Fruit fly (Drosophila melanogaster) whole organism, pupa: ENCODE data around the gene ru.

ENCODE experiments used
- CG10348 ChIP-seq: fragments of 200-800 bp; sonication (Bioruptor generic); IDR thresholded peaks from 2 replicates; pipeline ENCODE4 v1.3.6; 2022; ENCODE audit warnings: missing biosample characterization, missing genetic modification characterization
- CG12605 ChIP-seq: fragments of 200-800 bp; sonication (Bioruptor generic); IDR thresholded peaks from 2 replicates; pipeline ENCODE4 v1.3.6; 2022; ENCODE audit warnings: missing biosample characterization, missing genetic modification characterization
- CG13204 ChIP-seq: fragments of 200-800 bp; sonication (Bioruptor generic); optimal IDR thresholded peaks from 2 replicates; lab custom pipeline; 2018; ENCODE audit warnings: missing biosample characterization, mild to moderate bottlenecking, missing genetic modification characterization, moderate library complexity
- CG14655 ChIP-seq: fragments of 200-800 bp; sonication (Bioruptor generic); optimal IDR thresholded peaks from 3 replicates; lab custom pipeline; 2017; ENCODE audit warnings: mild to moderate bottlenecking, missing biosample characterization, missing genetic modification reagents, missing genetic modification characterization
- CG15710 ChIP-seq: fragments of 200-800 bp; sonication (Bioruptor generic); optimal IDR thresholded peaks from 2 replicates; lab custom pipeline; 2018; ENCODE audit warnings: missing biosample characterization, mild to moderate bottlenecking, missing genetic modification characterization, moderate library complexity
- CG17806 ChIP-seq: fragments of 200-800 bp; sonication (Bioruptor generic); optimal IDR thresholded peaks from 2 replicates; lab custom pipeline; 2018; ENCODE audit warnings: missing biosample characterization, mild to moderate bottlenecking, missing genetic modification characterization, moderate library complexity
- CG32121 ChIP-seq: fragments of 200-800 bp; sonication (Bioruptor generic); IDR thresholded peaks from 2 replicates; pipeline ENCODE4 v1.3.6; 2022; ENCODE audit warnings: missing biosample characterization, missing genetic modification characterization
- CG34367 ChIP-seq: fragments of 200-800 bp; sonication (Bioruptor generic); optimal IDR thresholded peaks from 2 replicates; lab custom pipeline; 2018; ENCODE audit warnings: missing biosample characterization, mild to moderate bottlenecking, missing genetic modification characterization
- CG4496 ChIP-seq: fragments of 200-800 bp; sonication (Bioruptor generic); IDR thresholded peaks from 3 replicates; pipeline ENCODE4 v1.3.6; 2022; ENCODE audit warnings: missing biosample characterization, missing genetic modification characterization
- CG8159 ChIP-seq: fragments of 200-800 bp; sonication (Bioruptor generic); optimal IDR thresholded peaks from 3 replicates; lab custom pipeline; 2018; ENCODE audit warnings: missing biosample characterization, mild to moderate bottlenecking, missing genetic modification characterization, moderate library complexity
- CG8301 ChIP-seq: fragments of 200-800 bp; sonication (Bioruptor generic); optimal IDR thresholded peaks from 2 replicates; lab custom pipeline; 2018; ENCODE audit warnings: missing biosample characterization, mild to moderate bottlenecking, missing genetic modification characterization
- CG9948 ChIP-seq: fragments of 200-800 bp; sonication (Bioruptor generic); optimal IDR thresholded peaks from 2 replicates; lab custom pipeline; 2018; ENCODE audit warnings: missing biosample characterization, mild to moderate bottlenecking, missing genetic modification characterization, moderate library complexity
- D1 ChIP-seq: fragments of 200-800 bp; sonication (Bioruptor generic); optimal IDR thresholded peaks from 2 replicates; lab custom pipeline; 2018; ENCODE audit warnings: missing biosample characterization, mild to moderate bottlenecking, missing genetic modification characterization, moderate library complexity
- EcR ChIP-seq: fragments of 200-800 bp; sonication (Bioruptor generic); optimal IDR thresholded peaks from 3 replicates; lab custom pipeline; 2019; ENCODE audit warnings: missing biosample characterization, missing genetic modification characterization, mild to moderate bottlenecking, moderate library complexity, missing genetic modification reagents
- Ets98B ChIP-seq: fragments of 200-800 bp; sonication (Bioruptor generic); IDR thresholded peaks from 2 replicates; pipeline ENCODE4 v1.3.6; 2022; ENCODE audit warnings: missing biosample characterization, missing genetic modification characterization
- Pif1A ChIP-seq: fragments of 200-800 bp; sonication (Bioruptor generic); optimal IDR thresholded peaks from 3 replicates; lab custom pipeline; 2016; ENCODE audit warnings: missing biosample characterization, missing genetic modification characterization
- Pif1B ChIP-seq: fragments of 200-800 bp; sonication (Bioruptor generic); optimal IDR thresholded peaks from 3 replicates; lab custom pipeline; 2016; ENCODE audit warnings: missing biosample characterization, missing genetic modification characterization
- Snoo ChIP-seq: fragments of 200-800 bp; sonication (Bioruptor generic); optimal IDR thresholded peaks from 3 replicates; lab custom pipeline; 2017; ENCODE audit warnings: missing biosample characterization, mild to moderate bottlenecking, missing genetic modification characterization, inconsistent platforms
- fd96Ca ChIP-seq: fragments of 200-800 bp; sonication (Bioruptor generic); IDR thresholded peaks from 3 replicates; pipeline ENCODE4 v1.3.6; 2022; ENCODE audit warnings: missing biosample characterization, missing genetic modification characterization
- gl ChIP-seq: fragments of 200-800 bp; sonication (Bioruptor generic); optimal IDR thresholded peaks from 2 replicates; lab custom pipeline; 2018; ENCODE audit warnings: missing biosample characterization, mild to moderate bottlenecking, missing genetic modification characterization
- rn ChIP-seq: fragments of 200-800 bp; sonication (Bioruptor generic); IDR thresholded peaks from 2 replicates; pipeline ENCODE4 v1.3.6; 2022; ENCODE audit warnings: missing biosample characterization, missing genetic modification characterization

The ru gene

dm6 chr3L:1325626-1325937, 44.8 kb upstream of the ru start:
- TF ChIP-seq D1 (tag; lab: Kevin White, UChicago), result no peak
- no peak for TF ChIP-seq CG34367 (tag; lab: Kevin White, UChicago)
- TF ChIP-seq gl (tag; lab: Kevin White, UChicago), result no peak
- no peak for TF ChIP-seq CG12605
- no peak for TF ChIP-seq rn (GFP tag; lab: Robert Waterston, UW)
- no peak for TF ChIP-seq EcR (GFP tag; lab: Kevin White, UChicago)
- no peak for TF ChIP-seq CG10348 (GFP tag; lab: Robert Waterston, UW)
- no peak for TF ChIP-seq CG13204 (GFP tag; lab: Kevin White, UChicago)
- no peak for TF ChIP-seq CG8301 (tag; lab: Kevin White, UChicago)
- no peak for TF ChIP-seq Pif1B
- TF ChIP-seq CG14655, result no peak
- TF ChIP-seq Pif1A (GFP tag; lab: Kevin White, UChicago), result no peak
- TF ChIP-seq Snoo (tag; lab: Kevin White, UChicago), result no peak
- no peak for TF ChIP-seq CG32121 (GFP tag; lab: Robert Waterston, UW)
- no peak for TF ChIP-seq fd96Ca (GFP tag; lab: Robert Waterston, UW)
- no peak for TF ChIP-seq CG9948 (tag; lab: Kevin White, UChicago)
- no peak for TF ChIP-seq CG15710 (tag; lab: Kevin White, UChicago)
- TF ChIP-seq CG4496 (GFP tag; lab: Robert Waterston, UW), result no peak

dm6 chr3L:1329724-1330123, 40.7 kb upstream of the ru start, which contains the start of gene ND-ACP:
Gene ND-ACP (plus strand): TSS chr3L:1329949.
- TF ChIP-seq CG13204 (GFP tag; lab: Kevin White, UChicago) (no peak), D1 (tag; lab: Kevin White, UChicago) (no peak), rn (GFP tag; lab: Robert Waterston, UW) (no peak), CG10348 (GFP tag; lab: Robert Waterston, UW) (no peak), CG8301 (tag; lab: Kevin White, UChicago) (no peak), CG34367 (tag; lab: Kevin White, UChicago) (no peak), CG14655 (no peak)

dm6 chr3L:1330420-1330819, 40.0 kb upstream of the ru start:
- TF ChIP-seq Ets98B (GFP tag; lab: Robert Waterston, UW) (peak; percentile 47; the same call in 1 of the 2 replicates), fd96Ca (GFP tag; lab: Robert Waterston, UW) (no peak)

- TF ChIP-seq CG8301 (tag; lab: Kevin White, UChicago), result no peak
- TF ChIP-seq CG13204 (GFP tag; lab: Kevin White, UChicago), result no peak
- TF ChIP-seq Ets98B (GFP tag; lab: Robert Waterston, UW), result no peak
- TF ChIP-seq CG32121 (GFP tag; lab: Robert Waterston, UW), result no peak
- no peak for TF ChIP-seq CG34367 (tag; lab: Kevin White, UChicago)
- TF ChIP-seq CG4496 (GFP tag; lab: Robert Waterston, UW), result no peak
- TF ChIP-seq CG10348 (GFP tag; lab: Robert Waterston, UW), result no peak
- no peak for TF ChIP-seq EcR (GFP tag; lab: Kevin White, UChicago)
- TF ChIP-seq Snoo (tag; lab: Kevin White, UChicago), result no peak
- TF ChIP-seq CG14655, result no peak
- no peak for TF ChIP-seq CG12605
- TF ChIP-seq rn (GFP tag; lab: Robert Waterston, UW), result no peak
These were observed 38.9 kb upstream of the ru start, which contains the start of gene msd1 for dm6 chr3L:1331542-1331941. Gene msd1 (plus strand): TSS chr3L:1331744.

dm6 chr3L:1332973-1333372, 37.5 kb upstream of the ru start, which contains the start of gene msd5:
Gene msd5 (minus strand): TSS chr3L:1333146.
- TF ChIP-seq CG9948 (tag; lab: Kevin White, UChicago), result no peak
- TF ChIP-seq fd96Ca (GFP tag; lab: Robert Waterston, UW), result no peak
- TF ChIP-seq CG8301 (tag; lab: Kevin White, UChicago), result no peak
- no peak for TF ChIP-seq Pif1A (GFP tag; lab: Kevin White, UChicago)

dm6 chr3L:1334571-1335427, 35.6 kb upstream of the ru start, which contains the start of the genes Hmbs and CG2211:
Gene Hmbs (plus strand): TSS chr3L:1334889.
Gene CG2211 (minus strand): TSS chr3L:1335359.
- peak; percentile 85 for TF ChIP-seq CG4496 (GFP tag; lab: Robert Waterston, UW)
- TF ChIP-seq CG32121 (GFP tag; lab: Robert Waterston, UW), result peak; percentile 60
- TF ChIP-seq Pif1B, result no peak
- TF ChIP-seq CG13204 (GFP tag; lab: Kevin White, UChicago), result no peak
- peak; percentile 77 for TF ChIP-seq Ets98B (GFP tag; lab: Robert Waterston, UW)
- TF ChIP-seq CG15710 (tag; lab: Kevin White, UChicago), result peak; percentile 74
- no peak for TF ChIP-seq Pif1A (GFP tag; lab: Kevin White, UChicago)
- peak; percentile 38; the same call in 1 of the 2 replicates for TF ChIP-seq CG10348 (GFP tag; lab: Robert Waterston, UW)
- TF ChIP-seq CG8301 (tag; lab: Kevin White, UChicago), result no peak
- TF ChIP-seq EcR (GFP tag; lab: Kevin White, UChicago), result peak; percentile 53
- no peak for TF ChIP-seq D1 (tag; lab: Kevin White, UChicago)
- TF ChIP-seq CG14655, result no peak
- no peak for TF ChIP-seq CG12605
- peak; percentile 73 for TF ChIP-seq Snoo (tag; lab: Kevin White, UChicago)
- peak; percentile 64 for TF ChIP-seq CG9948 (tag; lab: Kevin White, UChicago)
- TF ChIP-seq CG17806 (tag; lab: Kevin White, UChicago), result peak; percentile 77
- TF ChIP-seq fd96Ca (GFP tag; lab: Robert Waterston, UW), result peak; percentile 77
- peak; percentile 24 for TF ChIP-seq gl (tag; lab: Kevin White, UChicago)
- peak; percentile 40 for TF ChIP-seq CG34367 (tag; lab: Kevin White, UChicago)
- TF ChIP-seq rn (GFP tag; lab: Robert Waterston, UW), result 0 out of 2 replicates have a peak, but pooled peaks have one; percentile 9
- no peak for TF ChIP-seq CG8159
